Worm (Caenorhabditis elegans) whole organism, L4/young adult: ENCODE results near the gene hrpl-1.

Experiments
- W03F9.2 ChIP-seq: fragments of 150-350 bp; optimal IDR thresholded peaks from 2 replicates; lab custom pipeline; 2014; ENCODE audit warnings: missing biosample characterization, missing genetic modification characterization
- dao-5 ChIP-seq: sonication (generic microtip); optimal IDR thresholded peaks from 2 replicates; lab custom pipeline; 2016; ENCODE audit warnings: missing genotype, missing genetic modification characterization, moderate library complexity, missing compliant biosample characterization
- him-1 ChIP-seq: sonication (generic microtip); optimal IDR thresholded peaks from 2 replicates; lab custom pipeline; 2016; ENCODE audit warnings: missing genotype, missing genetic modification reagents, missing genetic modification characterization, missing compliant biosample characterization

DNA sequence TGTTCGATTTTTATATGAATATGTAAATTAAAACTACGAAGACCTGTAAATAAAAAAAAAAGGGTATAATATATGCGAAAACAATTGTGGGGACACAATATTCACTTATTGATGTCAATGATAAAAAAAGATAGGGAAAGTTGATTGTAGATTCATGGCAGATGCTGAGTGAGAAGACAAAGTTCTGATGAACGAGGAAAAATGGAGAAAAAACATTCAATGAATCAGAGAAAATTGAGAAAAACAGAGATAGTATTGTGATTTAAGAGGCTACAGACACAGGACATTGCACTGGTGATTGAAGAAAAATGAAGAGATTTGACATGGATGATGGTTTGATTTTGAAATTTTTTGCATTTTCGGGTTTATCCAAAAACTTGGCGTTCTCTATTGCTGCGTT is 10.2 kb downstream of the hrpl-1 start:
- TF ChIP-seq him-1 (no peak), W03F9.2 (tag; lab: Kevin White, UChicago) (no peak), dao-5 (tag; lab: Kevin White, UChicago) (no peak)
